Worm (Caenorhabditis elegans) whole organism, midembryonic: Measurements from ENCODE around the gene Y116A8C.25.

Source experiments
- cog-1 ChIP-seq: sonication (generic microtip); optimal IDR thresholded peaks from 2 replicates; lab custom pipeline; 2016; ENCODE audit warnings: missing genetic modification characterization, missing compliant biosample characterization
- flt-1 ChIP-seq: fragments of 200-800 bp; sonication (Bioruptor generic); IDR thresholded peaks from 2 replicates; pipeline ENCODE4 v1.3.6; 2022; ENCODE audit warnings: missing genetic modification characterization, missing compliant biosample characterization
- klf-2 ChIP-seq: fragments of 200-800 bp; sonication (Bioruptor generic); conservative IDR thresholded peaks from 2 replicates; pipeline ENCODE4 v1.3.6; 2022; ENCODE audit warnings: missing genetic modification reagents, missing genetic modification characterization, missing compliant biosample characterization
- med-1 ChIP-seq: sonication (generic microtip); optimal IDR thresholded peaks from 2 replicates; lab custom pipeline; 2017; ENCODE audit warnings: missing genetic modification characterization, mild to moderate bottlenecking, missing compliant biosample characterization, antibody characterized with exemption, missing genetic modification reagents; ENCODE audit not compliant: insufficient read depth
- ztf-29 ChIP-seq: fragments of 200-800 bp; sonication (Bioruptor generic); IDR thresholded peaks from 2 replicates; pipeline ENCODE4 v1.3.6; 2022; ENCODE audit warnings: missing genetic modification reagents, missing genetic modification characterization, missing compliant biosample characterization

DNA sequence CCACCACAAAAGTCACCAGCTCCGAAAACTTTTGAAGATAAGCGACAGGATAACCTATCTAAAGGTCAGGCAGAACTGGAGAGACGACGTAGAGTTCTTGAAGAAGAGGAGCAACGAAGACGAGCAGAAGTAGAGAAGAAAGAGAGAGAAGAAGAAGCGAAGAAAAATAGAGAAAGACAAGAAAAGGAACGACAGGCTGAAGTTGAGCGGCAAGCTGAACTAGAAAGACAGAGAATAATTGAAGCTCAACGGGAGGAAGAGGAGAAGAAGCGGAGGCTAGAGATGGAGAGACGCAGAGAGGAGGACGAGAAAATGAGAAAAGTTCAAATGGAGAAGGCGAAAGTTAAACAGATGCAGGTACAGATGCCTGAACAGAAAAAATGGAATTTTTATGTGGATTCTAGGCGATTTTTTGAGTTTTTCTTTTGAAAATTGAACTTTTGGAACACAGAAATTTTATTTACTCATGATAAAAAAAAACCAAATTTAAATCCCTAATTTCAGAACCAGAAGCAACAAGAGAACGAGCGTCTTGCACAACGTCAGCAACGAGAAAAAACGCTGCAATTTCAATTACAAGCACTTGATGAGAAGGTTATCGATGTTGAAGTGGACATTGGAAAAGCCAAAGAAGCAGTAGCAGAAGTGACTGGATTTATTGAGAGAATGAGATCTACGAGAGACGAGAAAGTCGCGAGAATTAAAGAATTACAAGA is 42.7 kb upstream of the Y116A8C.25 start:
- no peak for TF ChIP-seq flt-1 (GFP tag; lab: Robert Waterston, UW)
- no peak for TF ChIP-seq ztf-29
- TF ChIP-seq med-1 (GFP tag; lab: Kevin White, UChicago), result no peak
- TF ChIP-seq klf-2 (GFP tag; lab: Robert Waterston, UW), result no peak
- no peak for TF ChIP-seq cog-1 (tag; lab: Kevin White, UChicago)
